Worm (Caenorhabditis elegans) whole organism, midembryonic: ENCODE measurements around the gene fbxb-25.

Experiments used
- T22C8.4 ChIP-seq: fragments of 200-800 bp; sonication (Bioruptor generic); IDR thresholded peaks from 2 replicates; pipeline ENCODE4 v1.3.6; 2022; ENCODE audit warnings: missing genetic modification characterization, missing compliant biosample characterization
- cog-1 ChIP-seq: sonication (generic microtip); optimal IDR thresholded peaks from 2 replicates; lab custom pipeline; 2016; ENCODE audit warnings: missing genetic modification characterization, missing compliant biosample characterization
- flt-1 ChIP-seq: fragments of 200-800 bp; sonication (Bioruptor generic); IDR thresholded peaks from 2 replicates; pipeline ENCODE4 v1.3.6; 2022; ENCODE audit warnings: missing genetic modification characterization, missing compliant biosample characterization
- klf-2 ChIP-seq: fragments of 200-800 bp; sonication (Bioruptor generic); conservative IDR thresholded peaks from 2 replicates; pipeline ENCODE4 v1.3.6; 2022; ENCODE audit warnings: missing genetic modification reagents, missing genetic modification characterization, missing compliant biosample characterization
- ref-1 ChIP-seq: fragments of 200-800 bp; sonication (Bioruptor generic); conservative IDR thresholded peaks from 2 replicates; pipeline ENCODE4 v1.3.6; 2022; ENCODE audit warnings: missing genetic modification reagents, missing genetic modification characterization, missing compliant biosample characterization
- ztf-23 ChIP-seq: fragments of 200-800 bp; sonication (Bioruptor generic); IDR thresholded peaks from 2 replicates; pipeline ENCODE4 v1.3.6; 2022; ENCODE audit warnings: missing genetic modification reagents, missing genetic modification characterization, missing compliant biosample characterization
- ztf-29 ChIP-seq: fragments of 200-800 bp; sonication (Bioruptor generic); IDR thresholded peaks from 2 replicates; pipeline ENCODE4 v1.3.6; 2022; ENCODE audit warnings: missing genetic modification reagents, missing genetic modification characterization, missing compliant biosample characterization

DNA sequence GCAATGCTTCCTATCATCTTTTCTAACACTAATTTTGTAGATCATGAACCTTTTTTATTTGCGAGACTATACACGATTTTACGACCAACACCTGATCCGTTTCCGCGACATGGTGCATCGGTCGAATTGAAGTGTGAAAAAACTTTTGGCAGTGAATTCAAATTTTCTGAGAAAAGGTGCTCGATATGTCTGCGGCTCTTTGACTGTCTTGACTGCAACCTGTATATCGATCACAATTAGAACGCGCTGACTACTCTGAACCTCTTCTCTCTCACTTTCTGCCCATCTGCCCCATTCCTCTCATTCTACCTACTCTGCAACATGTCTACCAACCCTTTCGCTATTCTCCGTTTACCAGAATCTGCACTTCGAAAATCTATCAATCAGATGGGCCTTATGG, 1.6 kb upstream of the fbxb-25 start, which contains the start of gene fbxb-26:
- TF ChIP-seq flt-1 (GFP tag; lab: Robert Waterston, UW) (no peak), klf-2 (GFP tag; lab: Robert Waterston, UW) (no peak), T22C8.4 (no peak), ref-1 (no peak), ztf-29 (GFP tag; lab: Robert Waterston, UW) (no peak), ztf-23 (GFP tag; lab: Robert Waterston, UW) (no peak), cog-1 (tag; lab: Kevin White, UChicago) (no peak)
